Fruit fly (Drosophila melanogaster): Measurements from ENCODE around the gene Cox17.

The Cox17 gene

dm6 chrX:15074646-15075351 is 9.7 kb downstream of the Cox17 start (continued):
- TF ChIP-seq Mrtf (GFP tag; IDR thresholded peaks at IDR 0.05), result peak; percentile 91
- TF ChIP-seq zen2 (GFP tag; IDR thresholded peaks at IDR 0.05; ENCODE audit: partially characterized antibody), result no peak
- no peak for TF ChIP-seq Dp (GFP tag; optimal IDR thresholded peaks at IDR 0.05)
- peak; percentile 90 for TF ChIP-seq CG3281 (GFP tag; optimal IDR thresholded peaks at IDR 0.05)
- TF ChIP-seq al (GFP tag; IDR thresholded peaks at IDR 0.05), result peak; percentile 85
- TF ChIP-seq Pdp1 (GFP tag; optimal IDR thresholded peaks at IDR 0.05), result peak; percentile 91 to 93
- TF ChIP-seq CG8359 (GFP tag; optimal IDR thresholded peaks at IDR 0.05; ENCODE audit: borderline replicate concordance), result peak; percentile 28
- peak; percentile 95 for TF ChIP-seq CG30403 (GFP tag; optimal IDR thresholded peaks at IDR 0.05)
- peak; percentile 80 for TF ChIP-seq Hand (GFP tag; optimal IDR thresholded peaks at IDR 0.05)
- TF ChIP-seq Mad (GFP tag; optimal IDR thresholded peaks at IDR 0.05), result peak; percentile 86
- TF ChIP-seq dpn (GFP tag; optimal IDR thresholded peaks at IDR 0.05), result peak; percentile 93 to 94
- TF ChIP-seq Nf-YC (tag; optimal IDR thresholded peaks at IDR 0.05), result peak; percentile 82
- peak; percentile 52 for TF ChIP-seq CG3995 (GFP tag; optimal IDR thresholded peaks at IDR 0.05)
- peak; percentile 75 for TF ChIP-seq CG14710 (tag; optimal IDR thresholded peaks at IDR 0.05)
- TF ChIP-seq HLH4C (GFP tag; IDR thresholded peaks at IDR 0.05; ENCODE audit: partially characterized antibody), result no peak
- peak; percentile 83 for TF ChIP-seq CG6854 (GFP tag; optimal IDR thresholded peaks at IDR 0.05)
- peak; percentile 70 for TF ChIP-seq CG4617 (GFP tag; optimal IDR thresholded peaks at IDR 0.05; ENCODE audit: borderline replicate concordance)
- peak; percentile 74 for TF ChIP-seq bowl (GFP tag; IDR thresholded peaks at IDR 0.05)
- TF ChIP-seq Fer1 (GFP tag; optimal IDR thresholded peaks at IDR 0.05), result peak; percentile 94
- TF ChIP-seq gt (GFP tag; IDR thresholded peaks at IDR 0.05), result peak; percentile 79
- TF ChIP-seq Xrp1 (GFP tag; IDR thresholded peaks at IDR 0.05), result peak; percentile 88
- no peak for TF ChIP-seq yki (optimal IDR thresholded peaks at IDR 0.05)
- peak; percentile 88 for TF ChIP-seq CG8944 (GFP tag; optimal IDR thresholded peaks at IDR 0.05)
- peak; percentile 92 for TF ChIP-seq CG2678 (tag; optimal IDR thresholded peaks at IDR 0.05)
- peak; percentile 86 for TF ChIP-seq nau (GFP tag; optimal IDR thresholded peaks at IDR 0.05)
- no peak for TF ChIP-seq mld (GFP tag; IDR thresholded peaks at IDR 0.05; ENCODE audit: partially characterized antibody)
- peak; percentile 86 for TF ChIP-seq CG13775 (GFP tag; optimal IDR thresholded peaks at IDR 0.05)
- TF ChIP-seq CG14667 (GFP tag; IDR thresholded peaks at IDR 0.05), result peak; percentile 86
- TF ChIP-seq Rfx (GFP tag; IDR thresholded peaks at IDR 0.05), result peak; percentile 97
- TF ChIP-seq CG31365 (tag; optimal IDR thresholded peaks at IDR 0.05), result peak; percentile 69
- peak; percentile 77 for TF ChIP-seq disco-r (GFP tag; optimal IDR thresholded peaks at IDR 0.05)
- TF ChIP-seq sens (GFP tag), result peak; percentile 97
- peak; percentile 75 for TF ChIP-seq B-H2 (GFP tag; optimal IDR thresholded peaks at IDR 0.05)
- peak; percentile 84 for TF ChIP-seq dm (GFP tag; optimal IDR thresholded peaks at IDR 0.05)
- peak; percentile 87 for TF ChIP-seq CG11085 (GFP tag; IDR thresholded peaks at IDR 0.05)
- TF ChIP-seq fd64A (GFP tag; optimal IDR thresholded peaks at IDR 0.05), result peak; percentile 48
- peak; percentile 86 for TF ChIP-seq unpg (GFP tag; optimal IDR thresholded peaks at IDR 0.05)
- TF ChIP-seq gro (GFP tag; optimal IDR thresholded peaks at IDR 0.05), result peak; percentile 92
- TF ChIP-seq HHEX (GFP tag; optimal IDR thresholded peaks at IDR 0.05), result peak; percentile 90
- TF ChIP-seq CG33213 (GFP tag; optimal IDR thresholded peaks at IDR 0.05), result peak; percentile 81
- peak; percentile 91 for TF ChIP-seq az2 (GFP tag; optimal IDR thresholded peaks at IDR 0.05)
- TF ChIP-seq vfl (GFP tag; optimal IDR thresholded peaks at IDR 0.05), result peak; percentile 86
- peak; percentile 88 for TF ChIP-seq CG13424 (tag; optimal IDR thresholded peaks at IDR 0.05)
- TF ChIP-seq Usf (GFP tag; optimal IDR thresholded peaks at IDR 0.05), result peak; percentile 67
- peak; percentile 67 for TF ChIP-seq Hey (tag; optimal IDR thresholded peaks at IDR 0.05)
- TF ChIP-seq fu2 (GFP tag; optimal IDR thresholded peaks at IDR 0.05), result peak; percentile 92
- TF ChIP-seq z (GFP tag; IDR thresholded peaks at IDR 0.05), result no peak
- TF ChIP-seq Trl (optimal IDR thresholded peaks at IDR 0.05), result peak; percentile 52 to 73
- peak; percentile 93 for TF ChIP-seq Trl (GFP tag; optimal IDR thresholded peaks at IDR 0.05)
- no peak for TF ChIP-seq inv (GFP tag; IDR thresholded peaks at IDR 0.05; ENCODE audit: partially characterized antibody)

Measured in whole organism, embryonic.